Fruit fly (Drosophila melanogaster) whole organism: ENCODE measurements around the gene CG32939.
"Not testable (repeated sequence)": the region's sequence is repeated elsewhere in the genome, so short reads cannot be mapped to it uniquely, and the experiment has no call there.

ENCODE experiments used
- CG8478 ChIP-seq: fragments of >200 bp; optimal IDR thresholded peaks from 2 replicates; lab custom pipeline; 2018; ENCODE audit warnings: inconsistent platforms
- Dll ChIP-seq: fragments of >200 bp; optimal IDR thresholded peaks from 2 replicates; lab custom pipeline; 2017
- EcR ChIP-seq, 2 experiments: fragments of >200 bp; optimal IDR thresholded peaks; 2 replicates each; lab custom pipeline; 2017; ENCODE audit warnings: missing biosample characterization in 2 of 2, missing genetic modification characterization in 2 of 2, missing genetic modification reagents in 2 of 2
- pan ChIP-seq: fragments of >200 bp; optimal IDR thresholded peaks from 2 replicates; lab custom pipeline; 2017
- psq ChIP-seq: fragments of >200 bp; optimal IDR thresholded peaks from 2 replicates; lab custom pipeline; 2017
- usp ChIP-seq: fragments of >200 bp; optimal IDR thresholded peaks from 2 replicates; lab custom pipeline; 2017; ENCODE audit warnings: missing biosample characterization, missing genetic modification characterization, mixed read lengths

Gene CG32939

DNA sequence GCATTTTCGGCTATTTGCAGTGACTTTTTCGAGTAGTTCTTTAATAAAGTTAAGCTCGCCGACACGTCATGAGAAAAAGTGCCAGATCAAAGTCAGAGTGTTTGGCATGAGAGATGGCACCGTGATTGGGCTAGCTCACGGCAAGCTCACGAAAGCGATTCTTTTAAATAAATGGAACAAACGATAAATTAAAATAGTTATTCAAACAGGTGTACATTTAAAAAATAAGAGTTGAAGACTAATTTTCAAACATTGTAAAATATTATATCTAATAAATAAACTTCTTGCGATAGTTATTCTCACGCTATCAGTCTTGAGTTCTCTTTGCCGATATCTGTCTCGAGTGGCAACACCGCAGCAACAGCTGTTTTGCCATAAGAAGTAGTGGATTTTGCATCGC is 7.5 kb upstream of the CG32939 start, which contains the start of the genes eca and CG18542:
Gene eca (minus strand): TSS at position 101 of the 400 bp plus-strand sequence.
Gene CG18542 (plus strand): TSS at position 385 of the 400 bp plus-strand sequence.
- not testable (repeated sequence) for TF ChIP-seq EcR (GFP tag; optimal IDR thresholded peaks at IDR 0.05; lab: Kevin White, UChicago); Dll; CG8478 (lab: Kevin White, UChicago)

- no peak for TF ChIP-seq usp
- TF ChIP-seq pan (lab: Kevin White, UChicago) = no peak
- no peak for TF ChIP-seq CG8478 (lab: Kevin White, UChicago)
- TF ChIP-seq Dll = no peak
- TF ChIP-seq EcR (GFP tag; optimal IDR thresholded peaks at IDR 0.05; lab: Kevin White, UChicago) = no peak
- no peak for TF ChIP-seq psq (lab: Kevin White, UChicago)
Observed at dm6 chr3R:9694999-9695398, 2.1 kb downstream of the CG32939 start.

dm6 chr3R:9700513-9700912 is 7.6 kb downstream of the CG32939 start:
- TF ChIP-seq psq (lab: Kevin White, UChicago) (no peak), CG8478 (lab: Kevin White, UChicago) (no peak), pan (lab: Kevin White, UChicago) (no peak), EcR (GFP tag; optimal IDR thresholded peaks at IDR 0.05; lab: Kevin White, UChicago) (no peak), usp (no peak), Dll (no peak)

dm6 chr3R:9701148-9701703 is 8.3 kb downstream of the CG32939 start:
- TF ChIP-seq psq (lab: Kevin White, UChicago) (no peak), usp (no peak), CG8478 (lab: Kevin White, UChicago) (no peak), EcR (GFP tag; optimal IDR thresholded peaks at IDR 0.05; lab: Kevin White, UChicago) (no peak), pan (lab: Kevin White, UChicago) (no peak), Dll (no peak)

DNA sequence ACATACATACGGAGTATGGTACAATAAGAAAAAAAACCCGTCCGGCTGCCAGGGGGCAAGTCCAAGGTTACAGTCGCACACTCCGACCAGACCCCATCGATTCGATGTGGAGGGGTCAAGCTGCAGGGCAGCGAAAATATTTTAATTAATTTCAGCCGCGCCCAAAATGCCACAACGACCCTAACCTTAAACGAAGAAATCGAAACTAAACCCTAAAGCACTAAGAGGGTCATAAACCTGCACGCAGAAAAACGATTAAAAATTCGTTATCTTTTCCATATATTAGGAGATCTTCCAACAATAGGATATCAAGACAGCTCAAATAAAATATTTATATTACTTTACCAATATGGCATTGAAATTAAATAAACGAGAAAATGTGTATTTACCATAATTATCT is 9.0 kb downstream of the CG32939 start:
- TF ChIP-seq usp = no peak
- TF ChIP-seq EcR (GFP tag; optimal IDR thresholded peaks at IDR 0.05; lab: Kevin White, UChicago) = no peak
- no peak for TF ChIP-seq Dll
- TF ChIP-seq CG8478 (lab: Kevin White, UChicago) = no peak
- TF ChIP-seq pan (lab: Kevin White, UChicago) = no peak
- TF ChIP-seq psq (lab: Kevin White, UChicago) = no peak

- TF ChIP-seq usp (no peak), Dll (no peak), EcR (GFP tag; optimal IDR thresholded peaks at IDR 0.05; lab: Kevin White, UChicago) (no peak), CG8478 (lab: Kevin White, UChicago) (no peak), psq (lab: Kevin White, UChicago) (no peak), pan (lab: Kevin White, UChicago) (no peak)
Observed at dm6 chr3R:9702567-9702966, 9.7 kb downstream of the CG32939 start.

dm6 chr3R:9703273-9703672 is 10.4 kb downstream of the CG32939 start:
- TF ChIP-seq psq (lab: Kevin White, UChicago) (no peak), EcR (GFP tag; optimal IDR thresholded peaks at IDR 0.05; lab: Kevin White, UChicago) (no peak), usp (no peak), pan (lab: Kevin White, UChicago) (no peak), CG8478 (lab: Kevin White, UChicago) (no peak), Dll (no peak)

DNA sequence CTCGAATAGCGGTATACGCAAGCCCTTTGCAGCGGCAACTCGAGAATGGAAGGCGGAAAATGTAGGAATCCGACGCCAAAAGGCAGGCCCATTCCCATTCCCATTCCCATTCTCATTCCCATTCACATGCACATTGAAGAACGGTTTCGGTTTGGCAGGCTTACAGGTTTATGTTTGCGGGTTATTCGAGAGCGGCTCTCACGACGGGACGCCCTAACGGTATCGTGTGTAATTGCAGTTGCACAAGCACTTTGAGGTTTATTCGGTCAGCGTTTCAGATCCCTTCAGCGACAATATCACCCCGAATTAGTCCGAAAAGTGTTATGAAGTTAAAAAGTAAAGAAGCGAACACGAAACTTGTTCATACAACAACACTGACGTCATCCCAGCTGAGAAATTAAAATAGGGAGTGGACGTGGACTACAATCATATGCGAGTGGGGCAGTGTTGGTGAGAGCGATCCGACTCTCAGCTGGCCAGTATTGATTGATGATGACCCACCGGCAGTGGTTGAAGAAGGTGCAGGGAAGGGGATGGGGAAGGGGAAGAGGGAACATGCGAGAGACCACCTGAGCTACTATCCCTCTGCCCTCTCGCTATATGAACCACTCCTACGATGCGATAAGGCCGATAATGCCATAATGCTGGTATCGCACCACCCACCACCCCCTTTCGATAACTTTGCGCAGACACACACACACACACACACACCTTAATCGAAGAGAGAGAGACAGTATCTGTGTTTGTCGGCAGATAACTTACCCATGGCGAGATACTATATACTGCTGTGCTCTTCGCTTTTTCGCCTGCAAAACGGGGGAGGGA is 11.5 kb downstream of the CG32939 start:
- TF ChIP-seq usp (no peak), CG8478 (lab: Kevin White, UChicago) (peak; percentile 30), Dll (peak; percentile 14)

DNA sequence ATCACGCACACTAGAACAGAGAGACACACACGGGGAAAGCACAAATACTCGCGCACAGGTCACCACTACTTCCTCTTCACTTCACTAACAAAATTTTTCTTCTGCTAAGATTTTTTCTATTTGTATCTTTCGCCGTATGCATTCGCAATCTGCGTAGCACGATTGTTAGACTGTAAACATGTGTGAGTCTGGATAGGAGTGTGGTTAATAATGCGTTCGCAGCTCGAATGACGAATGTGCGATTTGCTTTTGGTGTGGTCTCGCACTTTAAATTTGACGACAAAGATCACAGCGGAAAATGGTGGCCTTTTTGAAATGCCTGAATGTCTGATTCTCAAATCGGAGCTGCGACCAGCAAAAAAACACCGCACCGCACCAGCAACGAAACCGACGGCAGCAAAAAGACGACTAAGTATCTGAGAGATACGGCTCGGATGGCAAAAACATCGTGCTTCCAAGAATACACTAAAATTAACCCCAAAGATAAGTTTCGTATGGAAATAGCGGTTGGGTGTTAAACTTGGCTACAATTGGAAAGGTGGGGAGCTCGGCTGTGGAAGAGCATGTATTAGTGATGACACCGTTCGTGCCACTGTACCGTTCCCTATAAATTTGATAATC is 12.2 kb downstream of the CG32939 start, which contains the start of gene Unc-115a:
Gene Unc-115a (minus strand): TSS at position 410 of the 621 bp plus-strand sequence.
- TF ChIP-seq Dll (no peak), CG8478 (lab: Kevin White, UChicago) (no peak), usp (no peak), EcR (GFP tag; optimal IDR thresholded peaks at IDR 0.05; lab: Kevin White, UChicago) (no peak)

DNA sequence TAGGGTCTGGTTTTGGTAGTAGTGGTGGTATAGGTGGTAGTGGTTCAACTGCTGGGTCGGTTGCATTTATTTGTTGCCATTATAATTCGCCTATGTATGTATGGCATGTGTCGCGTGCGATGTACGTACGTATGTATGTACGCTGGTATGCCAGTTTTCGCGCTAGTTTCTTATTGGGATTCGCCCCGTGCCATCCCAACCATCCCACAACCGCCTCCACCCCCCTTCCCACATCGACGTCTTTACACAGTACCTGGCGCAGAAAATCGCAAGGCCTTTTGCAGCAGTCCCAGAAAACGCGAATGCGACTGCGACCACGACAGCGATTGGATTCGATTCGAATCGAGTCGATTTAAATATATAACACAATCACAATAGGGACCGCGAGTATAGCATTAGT is 17.3 kb downstream of the CG32939 start:
- TF ChIP-seq usp = no peak
- TF ChIP-seq psq (lab: Kevin White, UChicago) = no peak
- no peak for TF ChIP-seq EcR (GFP tag; optimal IDR thresholded peaks at IDR 0.05; lab: Kevin White, UChicago)
- no peak for TF ChIP-seq pan (lab: Kevin White, UChicago)
- no peak for TF ChIP-seq Dll
- TF ChIP-seq CG8478 (lab: Kevin White, UChicago) = no peak

DNA sequence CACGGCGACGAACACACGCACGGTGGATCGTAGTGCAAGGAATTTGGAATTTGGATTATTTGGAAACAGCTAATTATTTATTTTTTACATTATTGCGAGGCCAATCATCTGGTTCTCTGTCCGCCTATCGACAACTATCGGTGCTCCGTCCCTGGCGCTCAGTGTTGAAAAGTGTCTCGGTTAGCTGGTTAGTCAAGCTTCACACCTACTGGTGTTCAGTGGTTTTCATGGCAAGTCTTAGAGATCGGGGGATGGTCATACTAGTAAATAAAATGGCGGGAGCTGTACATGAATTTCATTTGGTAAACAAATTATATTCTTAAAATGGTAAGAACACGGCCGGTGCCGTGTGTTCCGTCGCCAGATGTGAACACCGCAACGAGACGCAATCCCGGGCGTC is 18.0 kb downstream of the CG32939 start, which contains the start of the genes trbd and dmt:
Gene trbd (minus strand): TSS at position 152 of the 400 bp plus-strand sequence.
Gene dmt (plus strand): TSS at position 257 of the 400 bp plus-strand sequence.
- TF ChIP-seq Dll (no peak), EcR (GFP tag; optimal IDR thresholded peaks at IDR 0.05; lab: Kevin White, UChicago) (no peak)
